Fruit fly (Drosophila melanogaster): Measurements from ENCODE around the gene CG31542.

DNA sequence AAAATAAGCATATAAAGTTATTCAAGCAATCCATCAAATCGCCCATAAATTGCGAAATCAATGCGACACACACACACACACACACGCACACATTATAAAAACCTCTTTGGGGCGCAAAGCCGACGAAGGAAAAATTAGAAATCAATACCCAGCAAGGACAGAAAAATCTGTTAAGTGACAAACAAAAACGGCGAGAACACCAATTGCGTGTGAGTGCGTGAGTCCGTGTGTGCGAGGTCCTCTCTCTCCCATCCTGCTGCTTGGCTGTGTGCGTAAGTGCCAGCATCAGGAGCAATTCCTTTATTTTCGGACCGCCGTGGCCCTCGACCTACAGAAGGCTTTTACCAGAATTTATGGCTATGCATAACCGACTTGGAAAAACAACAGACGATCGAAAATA, 43.0 kb downstream of the CG31542 start, which contains the start of gene Orco:
- TF ChIP-seq CTCF (optimal IDR thresholded peaks at IDR 0.05) (no peak), CG8478 (optimal IDR thresholded peaks at IDR 0.05) (no peak)
